Worm (Caenorhabditis elegans): ENCODE measurements around the gene B0507.7.
"Not testable (repeated sequence)": the region's sequence is repeated elsewhere in the genome, so short reads cannot be mapped to it uniquely, and the experiment has no call there.

ce11 chrV:8722160-8722559 lies 36.4 kb downstream of the B0507.7 start, which contains the start of gene ZC196.8:
- TF ChIP-seq ztf-23 (GFP tag; IDR thresholded peaks at IDR 0.05); klf-2 (GFP tag; conservative IDR thresholded peaks at IDR 0.05); flt-1 (GFP tag; IDR thresholded peaks at IDR 0.05); T22C8.4 (GFP tag; IDR thresholded peaks at IDR 0.05); cog-1 (tag; optimal IDR thresholded peaks at IDR 0.05); ref-1 (GFP tag; conservative IDR thresholded peaks at IDR 0.05); tab-1 (GFP tag; IDR thresholded peaks at IDR 0.05); ztf-29 (GFP tag; IDR thresholded peaks at IDR 0.05); med-1 (GFP tag; optimal IDR thresholded peaks at IDR 0.05; ENCODE audit: insufficient read depth): not testable (repeated sequence)
